Comparison of ENCODE assay signal across 2 fruit fly cellular contexts in genomic region chr2L:527689-528088, dm6.
TF ChIP-seq lines count a peak whose summit lies in the region.

No protein-coding gene starts in this region.

- no peak for TF ChIP-seq CTCF in whole organism, embryonic (GFP tag; optimal IDR thresholded peaks at IDR 0.05; lab: Kevin White, UChicago)

TF ChIP-seq in whole organism, embryonic, 481 proteins besides CTCF, POLR2A, EP300 and RAD21:
- no peak for TF ChIP-seq Taf1 (GFP tag; IDR thresholded peaks at IDR 0.05; lab: Robert Waterston, UW)
- TF ChIP-seq crol (GFP tag; IDR thresholded peaks at IDR 0.05; lab: Robert Waterston, UW): peak; percentile 5; the same call in 1 of the 2 replicates
- peak; percentile 57 for TF ChIP-seq lab (GFP tag; optimal IDR thresholded peaks at IDR 0.05; lab: Kevin White, UChicago)
- no peak for TF ChIP-seq CG30431 (GFP tag; optimal IDR thresholded peaks at IDR 0.05; lab: Kevin White, UChicago)
- TF ChIP-seq Deaf1 (tag; optimal IDR thresholded peaks at IDR 0.05; lab: Kevin White, UChicago): peak; percentile 74
- peak; percentile 44 for TF ChIP-seq sqz (GFP tag; optimal IDR thresholded peaks at IDR 0.05; lab: Kevin White, UChicago)
- TF ChIP-seq gcm (GFP tag; optimal IDR thresholded peaks at IDR 0.05; lab: Kevin White, UChicago): peak; percentile 50
- 0 out of 4 replicates have a peak, but pooled peaks have one; percentile 36 for TF ChIP-seq chinmo (GFP tag; IDR thresholded peaks at IDR 0.05; lab: Robert Waterston, UW; ENCODE audit: partially characterized antibody)
- peak; percentile 7 for TF ChIP-seq oc (tag; optimal IDR thresholded peaks at IDR 0.05; lab: Kevin White, UChicago)

TF ChIP-seq in whole organism, prepupa, 60 proteins besides CTCF, POLR2A, EP300 and RAD21:
- TF ChIP-seq CG10669 (GFP tag; optimal IDR thresholded peaks at IDR 0.05; lab: Kevin White, UChicago): no peak
- TF ChIP-seq vri (GFP tag; optimal IDR thresholded peaks at IDR 0.05; lab: Kevin White, UChicago): peak; percentile 10
- peak; percentile 51 for TF ChIP-seq svp (GFP tag; lab: Kevin White, UChicago)
